Worm (Caenorhabditis elegans) whole organism, early embryonic: Measurements from ENCODE around the gene pcf-11.

Experiments
- B0310.2 ChIP-seq: sonication (generic microtip); optimal IDR thresholded peaks from 2 replicates; lab custom pipeline; 2016; ENCODE audit warnings: mild to moderate bottlenecking, missing genetic modification characterization, missing compliant biosample characterization
- F13C5.2 ChIP-seq: sonication (generic microtip); optimal IDR thresholded peaks from 2 replicates; lab custom pipeline; 2017; ENCODE audit warnings: mild to moderate bottlenecking, missing genetic modification characterization, inconsistent platforms, missing compliant biosample characterization
- aly-1 ChIP-seq: sonication (generic microtip); optimal IDR thresholded peaks from 2 replicates; lab custom pipeline; 2016; ENCODE audit warnings: missing genetic modification characterization, missing compliant biosample characterization
- ama-1 ChIP-seq: fragments of 150-350 bp; optimal IDR thresholded peaks from 2 replicates; lab custom pipeline; 2014
- ceh-13 ChIP-seq: fragments of 200-800 bp; sonication (Bioruptor generic); optimal IDR thresholded peaks from 2 replicates; lab custom pipeline; 2018; ENCODE audit warnings: mild to moderate bottlenecking, missing genetic modification characterization, missing compliant biosample characterization
- ceh-36 ChIP-seq: sonication (generic microtip); optimal IDR thresholded peaks from 2 replicates; lab custom pipeline; 2016; ENCODE audit warnings: missing genetic modification characterization, inconsistent platforms, missing compliant biosample characterization
- ets-7 ChIP-seq: sonication (generic microtip); optimal IDR thresholded peaks from 2 replicates; lab custom pipeline; 2016; ENCODE audit warnings: missing genotype, missing genetic modification characterization, missing compliant biosample characterization
- flt-1 ChIP-seq: fragments of 200-800 bp; sonication (Bioruptor generic); IDR thresholded peaks from 2 replicates; pipeline ENCODE4 v1.3.6; 2022; ENCODE audit warnings: missing genetic modification characterization, missing compliant biosample characterization
- hmbx-1 ChIP-seq: sonication (generic microtip); optimal IDR thresholded peaks from 2 replicates; lab custom pipeline; 2016; ENCODE audit warnings: mild to moderate bottlenecking, missing genetic modification characterization, missing compliant biosample characterization
- hmg-4 ChIP-seq: fragments of 200-800 bp; sonication (Bioruptor generic); optimal IDR thresholded peaks from 2 replicates; lab custom pipeline; 2018; ENCODE audit warnings: mild to moderate bottlenecking, missing genetic modification characterization, missing compliant biosample characterization
- hnd-1 ChIP-seq: sonication (generic microtip); optimal IDR thresholded peaks from 2 replicates; lab custom pipeline; 2016; ENCODE audit warnings: missing genetic modification characterization, missing compliant biosample characterization
- pes-1 ChIP-seq: fragments of 200-800 bp; sonication (Bioruptor generic); IDR thresholded peaks from 2 replicates; pipeline ENCODE4 v1.3.6; 2022; ENCODE audit warnings: missing genetic modification reagents, missing genetic modification characterization, missing compliant biosample characterization
- scrt-1 ChIP-seq: fragments of 200-800 bp; sonication (Bioruptor generic); IDR thresholded peaks from 2 replicates; pipeline ENCODE4 v1.3.6; 2022; ENCODE audit warnings: missing genetic modification characterization, missing compliant biosample characterization
- sea-1 ChIP-seq: fragments of 200-800 bp; sonication (Bioruptor generic); conservative IDR thresholded peaks from 2 replicates; pipeline ENCODE4 v1.3.6; 2022; ENCODE audit warnings: missing genetic modification characterization, missing compliant biosample characterization
- tbx-11 ChIP-seq: fragments of 200-800 bp; sonication (Bioruptor generic); IDR thresholded peaks from 2 replicates; pipeline ENCODE4 v1.3.6; 2022; ENCODE audit warnings: missing genetic modification characterization, missing compliant biosample characterization
- tbx-37 ChIP-seq: fragments of 200-800 bp; sonication (Bioruptor generic); conservative IDR thresholded peaks from 2 replicates; pipeline ENCODE4 v1.3.6; 2022; ENCODE audit warnings: missing genetic modification reagents, missing genetic modification characterization, missing compliant biosample characterization
- tra-4 ChIP-seq: sonication (generic microtip); optimal IDR thresholded peaks from 2 replicates; lab custom pipeline; 2017; ENCODE audit warnings: missing genetic modification characterization, missing compliant biosample characterization

The pcf-11 gene

DNA sequence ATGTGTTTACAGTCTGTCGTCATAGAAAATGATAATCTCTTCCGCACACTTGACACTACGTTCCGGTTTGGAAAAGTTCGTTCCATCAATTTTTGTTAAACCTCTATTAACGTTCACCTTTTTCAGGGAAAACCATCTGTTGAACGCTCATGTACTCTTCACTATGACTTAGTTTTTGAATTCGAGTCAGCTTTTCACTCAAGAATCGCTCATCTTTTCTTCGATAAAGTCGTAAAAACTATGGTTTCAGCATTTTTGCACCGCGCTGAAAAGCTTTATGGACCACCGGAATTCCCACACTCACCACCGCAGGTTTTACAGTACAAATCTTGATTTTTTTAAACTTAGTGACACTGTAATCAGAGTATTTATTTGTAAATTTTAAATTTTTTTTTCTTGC, 1.1 kb upstream of the pcf-11 start:
- TF ChIP-seq hmbx-1 (tag; lab: Kevin White, UChicago): no peak
- TF ChIP-seq ama-1 (lab: Kevin White, UChicago): no peak
- no peak for TF ChIP-seq ceh-13 (GFP tag; lab: Kevin White, UChicago)
- TF ChIP-seq flt-1 (GFP tag; lab: Robert Waterston, UW): no peak
- TF ChIP-seq ets-7 (tag; lab: Kevin White, UChicago): no peak
- no peak for TF ChIP-seq pes-1 (GFP tag; lab: Robert Waterston, UW)
- no peak for TF ChIP-seq hnd-1
- TF ChIP-seq scrt-1 (GFP tag; lab: Robert Waterston, UW): no peak
- TF ChIP-seq hmg-4 (GFP tag; lab: Kevin White, UChicago): no peak
- TF ChIP-seq B0310.2 (tag; lab: Kevin White, UChicago): no peak
- TF ChIP-seq tbx-11 (GFP tag; lab: Robert Waterston, UW): no peak
- TF ChIP-seq tbx-37 (GFP tag; lab: Robert Waterston, UW): no peak
- TF ChIP-seq aly-1 (tag; lab: Kevin White, UChicago): no peak

DNA sequence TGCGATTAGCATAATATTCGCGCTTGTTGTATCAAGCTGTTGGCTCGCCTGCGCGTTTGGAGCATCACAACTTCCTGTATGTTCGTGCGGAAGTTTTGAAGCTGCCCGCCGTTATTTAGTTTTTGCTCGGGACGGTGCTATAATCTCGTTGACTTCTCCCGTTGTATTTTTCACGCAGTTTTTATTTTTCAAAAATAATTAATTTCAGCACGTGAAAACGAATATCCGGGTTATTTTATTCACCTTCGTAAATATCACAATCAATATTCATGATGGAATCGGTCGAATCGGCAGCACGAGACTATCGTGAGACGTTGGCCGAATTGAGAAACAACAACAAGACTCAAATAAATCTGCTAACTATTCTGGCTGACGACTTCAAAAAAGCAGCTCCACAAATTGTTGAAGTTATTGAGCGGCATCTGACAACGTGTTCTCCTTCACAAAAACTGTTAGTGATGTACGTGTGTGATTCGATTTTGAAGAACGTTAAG, 469 bp downstream of the pcf-11 start:
- TF ChIP-seq tra-4 (tag; lab: Kevin White, UChicago) (no peak), ama-1 (lab: Kevin White, UChicago) (peak; percentile 62)

DNA sequence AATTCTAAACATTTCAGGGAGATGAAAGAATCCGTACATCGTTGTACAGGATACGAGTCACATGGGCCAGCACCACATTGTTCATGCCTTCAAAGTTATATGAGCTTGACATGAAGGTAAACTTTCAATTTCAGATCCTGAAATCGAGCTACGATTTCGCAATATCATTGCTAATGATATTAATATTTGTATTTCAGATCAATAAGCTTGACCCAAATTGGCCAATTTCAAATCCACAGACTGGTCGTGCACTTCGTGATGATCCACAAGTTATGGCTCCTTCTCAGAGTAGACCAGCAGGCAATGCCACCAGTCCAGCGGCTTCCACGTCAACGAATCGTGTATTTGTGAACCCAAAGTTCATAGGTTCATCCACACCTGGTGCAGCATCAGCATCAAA, 1.7 kb downstream of the pcf-11 start:
- TF ChIP-seq ama-1 (lab: Kevin White, UChicago) (no peak), hmbx-1 (tag; lab: Kevin White, UChicago) (no peak), pes-1 (GFP tag; lab: Robert Waterston, UW) (no peak), sea-1 (GFP tag; lab: Robert Waterston, UW) (no peak), ceh-36 (tag; lab: Kevin White, UChicago) (no peak)

DNA sequence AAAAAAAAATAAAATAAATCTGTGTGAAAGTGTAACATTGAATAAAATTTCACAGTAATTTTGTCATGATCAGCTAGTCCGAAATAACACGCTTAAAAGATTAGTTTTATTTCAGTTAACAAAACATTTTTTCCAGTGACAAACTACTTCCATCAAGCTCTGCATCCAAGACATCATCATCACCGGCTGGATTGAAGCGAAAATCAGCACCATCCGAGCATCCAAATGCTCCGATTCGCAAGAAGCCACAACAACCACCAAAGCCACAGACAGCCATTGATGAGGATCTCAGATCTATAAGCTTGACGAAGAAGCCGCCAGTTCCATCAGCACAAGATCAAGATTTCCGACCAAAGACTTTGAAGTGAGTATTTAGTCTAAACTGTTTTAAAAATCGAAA, 2.5 kb downstream of the pcf-11 start:
- no peak for TF ChIP-seq pes-1 (GFP tag; lab: Robert Waterston, UW)
- TF ChIP-seq ama-1 (lab: Kevin White, UChicago): peak; percentile 27
- TF ChIP-seq B0310.2 (tag; lab: Kevin White, UChicago): peak; percentile 32
- TF ChIP-seq hmbx-1 (tag; lab: Kevin White, UChicago): no peak
- TF ChIP-seq sea-1 (GFP tag; lab: Robert Waterston, UW): 0 out of 2 replicates have a peak, but pooled peaks have one; percentile 16

DNA sequence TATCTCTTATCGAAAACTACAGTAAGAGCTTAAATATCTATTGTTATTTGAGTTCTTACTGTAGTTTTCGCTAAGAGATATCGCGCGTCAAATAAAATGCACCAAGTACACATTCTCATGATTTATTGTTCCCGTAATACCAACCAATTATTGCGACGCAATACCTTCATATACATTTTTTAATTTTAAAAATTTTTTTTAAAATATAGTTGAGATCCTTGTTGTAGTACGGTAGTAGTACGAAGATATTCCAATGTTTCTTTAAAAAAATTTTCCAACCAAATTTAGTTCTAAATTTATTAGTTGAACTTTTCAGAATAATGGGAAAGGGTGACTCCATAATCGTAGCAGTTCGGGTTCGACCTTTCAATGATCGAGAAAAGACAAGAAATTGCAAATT, 5.9 kb downstream of the pcf-11 start, which contains the start of gene klp-6:
klp-6 (plus strand) TSS at position 301 of the 400 bp plus-strand sequence.
- TF ChIP-seq B0310.2 (tag; lab: Kevin White, UChicago) (no peak), hmg-4 (GFP tag; lab: Kevin White, UChicago) (no peak), ets-7 (tag; lab: Kevin White, UChicago) (no peak)

DNA sequence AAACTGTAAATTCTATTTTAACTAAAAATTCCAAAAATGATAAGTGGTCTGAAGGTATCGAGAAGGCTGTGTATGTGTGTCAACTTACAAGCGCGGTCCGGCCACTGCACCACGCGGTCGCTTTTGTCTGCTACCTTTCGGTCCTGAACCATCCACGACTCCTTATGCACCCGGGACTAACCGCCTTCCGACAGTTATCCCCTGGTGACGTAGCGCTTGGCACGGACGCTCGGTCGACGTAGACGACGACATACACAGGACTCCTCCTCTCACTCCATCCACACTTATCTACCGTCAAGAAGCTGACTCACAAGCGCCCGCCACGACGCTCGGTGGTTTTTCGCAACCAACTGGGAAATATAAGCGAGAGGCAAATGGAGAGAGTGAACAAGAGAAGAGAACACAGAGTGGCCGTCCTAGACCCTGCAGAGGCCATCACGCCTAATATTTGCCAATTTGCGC, 6.7 kb downstream of the pcf-11 start:
- TF ChIP-seq hmg-4 (GFP tag; lab: Kevin White, UChicago) (peak; percentile 97), tbx-11 (GFP tag; lab: Robert Waterston, UW) (peak; percentile 90), tra-4 (tag; lab: Kevin White, UChicago) (peak; percentile 83), tbx-37 (GFP tag; lab: Robert Waterston, UW) (peak; percentile 90), F13C5.2 (peak; percentile 91), aly-1 (tag; lab: Kevin White, UChicago) (peak; percentile 97), ceh-36 (tag; lab: Kevin White, UChicago) (peak; percentile 82), ceh-13 (GFP tag; lab: Kevin White, UChicago) (peak; percentile 81), flt-1 (GFP tag; lab: Robert Waterston, UW) (peak; percentile 82), sea-1 (GFP tag; lab: Robert Waterston, UW) (peak; percentile 87), hnd-1 (peak; percentile 65), hmbx-1 (tag; lab: Kevin White, UChicago) (peak; percentile 69), pes-1 (GFP tag; lab: Robert Waterston, UW) (peak; percentile 90), B0310.2 (tag; lab: Kevin White, UChicago) (peak; percentile 80), ets-7 (tag; lab: Kevin White, UChicago) (peak; percentile 85), scrt-1 (GFP tag; lab: Robert Waterston, UW) (peak; percentile 88)

DNA sequence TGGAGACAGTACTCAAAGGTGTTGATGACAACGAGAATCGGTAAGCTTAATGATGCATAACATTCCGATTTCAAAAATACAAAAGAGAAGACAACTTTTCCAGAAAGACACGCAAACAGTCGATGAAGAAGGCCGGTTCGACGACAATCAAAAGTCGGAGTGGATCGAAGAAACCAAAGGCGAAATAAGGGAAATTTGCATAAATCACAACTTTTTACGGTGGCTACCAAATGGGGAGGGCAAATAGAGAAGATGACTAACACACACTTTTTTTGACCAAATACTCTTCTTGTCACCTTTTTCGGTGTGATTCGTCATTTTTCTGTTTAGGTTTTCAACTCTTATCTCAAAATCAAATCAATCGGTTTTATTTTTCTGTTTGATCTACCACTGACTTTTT, 11.4 kb downstream of the pcf-11 start, which contains the start of gene C45G9.6:
C45G9.6 (plus strand) TSS at position 301 of the 400 bp plus-strand sequence.
- TF ChIP-seq tra-4 (tag; lab: Kevin White, UChicago) (no peak), scrt-1 (GFP tag; lab: Robert Waterston, UW) (no peak), sea-1 (GFP tag; lab: Robert Waterston, UW) (no peak), ceh-13 (GFP tag; lab: Kevin White, UChicago) (no peak), hmbx-1 (tag; lab: Kevin White, UChicago) (no peak), flt-1 (GFP tag; lab: Robert Waterston, UW) (no peak), B0310.2 (tag; lab: Kevin White, UChicago) (no peak), hmg-4 (GFP tag; lab: Kevin White, UChicago) (no peak), hnd-1 (no peak), ets-7 (tag; lab: Kevin White, UChicago) (no peak), tbx-11 (GFP tag; lab: Robert Waterston, UW) (no peak), ama-1 (lab: Kevin White, UChicago) (no peak), pes-1 (GFP tag; lab: Robert Waterston, UW) (no peak), F13C5.2 (no peak), tbx-37 (GFP tag; lab: Robert Waterston, UW) (no peak), ceh-36 (tag; lab: Kevin White, UChicago) (no peak)
